Fruit fly (Drosophila melanogaster) whole organism, embryonic: ENCODE results near the gene RpS3.

Experiments used
- Atf6 ChIP-seq: fragments of 200-800 bp; sonication (Bioruptor generic); IDR thresholded peaks from 2 replicates; pipeline ENCODE4 v1.3.6; 2022; ENCODE audit warnings: missing biosample characterization, missing genetic modification characterization
- Awh ChIP-seq: fragments of 200-800 bp; sonication (Bioruptor generic); IDR thresholded peaks from 2 replicates; pipeline ENCODE4, ENCODE4 v1.3.6; 2022; ENCODE audit warnings: missing biosample characterization, missing genetic modification characterization
- Bgb ChIP-seq: fragments of 200-800 bp; sonication (Bioruptor generic); IDR thresholded peaks from 2 replicates; pipeline ENCODE4 v1.3.6; 2022; ENCODE audit warnings: missing biosample characterization, missing genetic modification characterization; ENCODE audit not compliant: partially characterized antibody
- CG11398 ChIP-seq: fragments of 200-800 bp; sonication (Bioruptor generic); optimal IDR thresholded peaks from 2 replicates; lab custom pipeline; 2016; ENCODE audit warnings: missing biosample characterization, missing genetic modification characterization
- CG13123 ChIP-seq: fragments of 200-800 bp; sonication (Bioruptor generic); optimal IDR thresholded peaks from 2 replicates; lab custom pipeline; 2016; ENCODE audit warnings: missing biosample characterization, missing genetic modification characterization
- CG14710 ChIP-seq: fragments of 200-800 bp; sonication (Bioruptor generic); optimal IDR thresholded peaks from 3 replicates; lab custom pipeline; 2019; ENCODE audit warnings: missing biosample characterization, mild to moderate bottlenecking, missing genetic modification characterization, moderate library complexity
- CG15269 ChIP-seq: fragments of 200-800 bp; sonication (Bioruptor generic); optimal IDR thresholded peaks from 2 replicates; lab custom pipeline; 2018; ENCODE audit warnings: missing biosample characterization, mild to moderate bottlenecking, missing genetic modification characterization, moderate library complexity
- CG1603 ChIP-seq: fragments of 200-800 bp; sonication (Bioruptor generic); optimal IDR thresholded peaks from 2 replicates; lab custom pipeline; 2019; ENCODE audit warnings: missing biosample characterization, mild to moderate bottlenecking, missing genetic modification characterization, moderate library complexity
- CG17385 ChIP-seq: fragments of 200-800 bp; sonication (Bioruptor generic); optimal IDR thresholded peaks from 3 replicates; lab custom pipeline; 2018; ENCODE audit warnings: missing biosample characterization, mild to moderate bottlenecking, missing genetic modification characterization
- CG18599 ChIP-seq: fragments of 200-800 bp; sonication (Bioruptor generic); optimal IDR thresholded peaks from 3 replicates; lab custom pipeline; 2017; ENCODE audit warnings: missing biosample characterization, missing genetic modification characterization, mild to moderate bottlenecking, moderate library complexity, missing genetic modification reagents
- CG18619 ChIP-seq: fragments of 200-800 bp; sonication (Bioruptor generic); optimal IDR thresholded peaks from 3 replicates; lab custom pipeline; 2017; ENCODE audit warnings: missing biosample characterization, mild to moderate bottlenecking, missing genetic modification characterization
- CG32532 ChIP-seq: fragments of 200-800 bp; sonication (Bioruptor generic); IDR thresholded peaks from 2 replicates; pipeline ENCODE4 v1.3.6; 2022; ENCODE audit warnings: missing biosample characterization, missing genetic modification characterization
- CG34224 ChIP-seq: fragments of 200-800 bp; sonication (Bioruptor generic); IDR thresholded peaks from 3 replicates; pipeline ENCODE4 v1.3.6; 2022; ENCODE audit warnings: missing biosample characterization, missing genetic modification characterization; ENCODE audit not compliant: partially characterized antibody
- CG7372 ChIP-seq: fragments of 200-800 bp; sonication (Bioruptor generic); IDR thresholded peaks from 2 replicates; pipeline ENCODE4 v1.3.6; 2022; ENCODE audit warnings: missing biosample characterization, missing genetic modification characterization
- CG7556 ChIP-seq: fragments of 200-800 bp; sonication (Bioruptor generic); optimal IDR thresholded peaks from 2 replicates; lab custom pipeline; 2017; ENCODE audit warnings: missing biosample characterization, mild to moderate bottlenecking, missing genetic modification characterization
- CG7786 ChIP-seq: fragments of 200-800 bp; sonication (Bioruptor generic); optimal IDR thresholded peaks from 2 replicates; lab custom pipeline; 2016; ENCODE audit warnings: missing biosample characterization, missing genetic modification characterization
- CG7839 ChIP-seq: fragments of 200-800 bp; sonication (Bioruptor generic); optimal IDR thresholded peaks from 3 replicates; lab custom pipeline; 2018; ENCODE audit warnings: missing biosample characterization, mild to moderate bottlenecking, missing genetic modification characterization, moderate library complexity
- CG8089 ChIP-seq: fragments of 200-800 bp; sonication (Bioruptor generic); optimal IDR thresholded peaks from 3 replicates; lab custom pipeline; 2016; ENCODE audit warnings: missing biosample characterization, missing genetic modification characterization
- CG8765 ChIP-seq: fragments of 200-800 bp; sonication (Bioruptor generic); IDR thresholded peaks from 2 replicates; pipeline ENCODE4 v1.3.6; 2022; ENCODE audit warnings: missing biosample characterization, missing genetic modification characterization
- CG8924 ChIP-seq: fragments of 200-800 bp; optimal IDR thresholded peaks from 3 replicates; lab custom pipeline; 2019; ENCODE audit warnings: missing biosample characterization, mild to moderate bottlenecking, missing genetic modification characterization, moderate library complexity
- CG8944 ChIP-seq: fragments of 200-800 bp; sonication (Bioruptor generic); optimal IDR thresholded peaks from 3 replicates; lab custom pipeline; 2016; ENCODE audit warnings: missing biosample characterization, missing genetic modification characterization
- CG9817 ChIP-seq: fragments of 200-800 bp; sonication (Bioruptor generic); optimal IDR thresholded peaks from 2 replicates; lab custom pipeline; 2018; ENCODE audit warnings: missing biosample characterization, mild to moderate bottlenecking, missing genetic modification characterization, moderate library complexity
- CHES-1-like ChIP-seq: fragments of 200-800 bp; sonication (Bioruptor generic); optimal IDR thresholded peaks from 2 replicates; lab custom pipeline; 2016; ENCODE audit warnings: missing biosample characterization, missing genetic modification characterization
- D19B ChIP-seq: fragments of 200-800 bp; sonication (Bioruptor generic); optimal IDR thresholded peaks from 2 replicates; lab custom pipeline; 2017; ENCODE audit warnings: missing biosample characterization, mild to moderate bottlenecking, missing genetic modification characterization
- Dip2 ChIP-seq: fragments of 200-800 bp; sonication (Bioruptor generic); IDR thresholded peaks from 2 replicates; pipeline ENCODE4 v1.3.6; 2022; ENCODE audit warnings: missing biosample characterization, missing genetic modification characterization
- Dip3 ChIP-seq: fragments of 200-800 bp; sonication (Bioruptor generic); optimal IDR thresholded peaks from 3 replicates; lab custom pipeline; 2016; ENCODE audit warnings: missing biosample characterization, missing genetic modification characterization
- Dll ChIP-seq: fragments of 200-800 bp; sonication (Bioruptor generic); IDR thresholded peaks from 4 replicates; pipeline ENCODE4 v1.3.6; 2022; ENCODE audit warnings: missing biosample characterization, missing genetic modification characterization; ENCODE audit not compliant: partially characterized antibody
- ERR ChIP-seq: fragments of 200-800 bp; sonication (Bioruptor generic); optimal IDR thresholded peaks from 2 replicates; lab custom pipeline; 2016; ENCODE audit warnings: missing biosample characterization, missing genetic modification characterization
- Hmr ChIP-seq: fragments of 200-800 bp; sonication (Bioruptor generic); optimal IDR thresholded peaks from 3 replicates; lab custom pipeline; 2017; ENCODE audit warnings: mild to moderate bottlenecking, missing biosample characterization, missing genetic modification reagents, missing genetic modification characterization
- Med ChIP-seq: fragments of 200-800 bp; sonication (Bioruptor generic); peaks from one replicate; lab custom pipeline; 2016; ENCODE audit warnings: missing biosample characterization, missing genetic modification characterization, mild to moderate bottlenecking, inconsistent platforms, moderate library complexity
- Meics ChIP-seq: fragments of 200-800 bp; sonication (Bioruptor generic); optimal IDR thresholded peaks from 2 replicates; lab custom pipeline; 2017; ENCODE audit warnings: missing biosample characterization, mild to moderate bottlenecking, missing genetic modification characterization
- Mes4 ChIP-seq: fragments of 200-800 bp; sonication (Bioruptor generic); optimal IDR thresholded peaks from 2 replicates; lab custom pipeline; 2016; ENCODE audit warnings: missing biosample characterization, missing genetic modification characterization
- Neu2 ChIP-seq: fragments of 200-800 bp; sonication (Bioruptor generic); optimal IDR thresholded peaks from 3 replicates; lab custom pipeline; 2016; ENCODE audit warnings: missing biosample characterization, missing genetic modification characterization, borderline replicate concordance
- Nf-YB ChIP-seq: fragments of 200-800 bp; sonication (Bioruptor generic); optimal IDR thresholded peaks from 3 replicates; lab custom pipeline; 2019; ENCODE audit warnings: missing biosample characterization, mild to moderate bottlenecking, missing genetic modification characterization, moderate library complexity
- Side ChIP-seq: fragments of 200-800 bp; sonication (Bioruptor generic); optimal IDR thresholded peaks from 2 replicates; lab custom pipeline; 2016; ENCODE audit warnings: missing biosample characterization, missing genetic modification characterization
- bigmax ChIP-seq: fragments of 200-800 bp; sonication (Bioruptor generic); optimal IDR thresholded peaks from 2 replicates; lab custom pipeline; 2018; ENCODE audit warnings: missing biosample characterization, mild to moderate bottlenecking, missing genetic modification characterization
- bsh ChIP-seq, 2 experiments: fragments of 200-800 bp; sonication (Bioruptor generic); optimal IDR thresholded peaks; 2 replicates each; lab custom pipeline; 2017 to 2018; ENCODE audit warnings: mild to moderate bottlenecking in 2 of 2, missing biosample characterization in 2 of 2, missing genetic modification characterization in 2 of 2, moderate library complexity in 1 of 2
- btn ChIP-seq: fragments of 200-800 bp; sonication (Bioruptor generic); optimal IDR thresholded peaks from 2 replicates; lab custom pipeline; 2016; ENCODE audit warnings: missing biosample characterization, missing genetic modification characterization
- cas ChIP-seq: fragments of 200-800 bp; sonication (Bioruptor generic); IDR thresholded peaks from 2 replicates; pipeline ENCODE4 v1.3.6; 2022; ENCODE audit warnings: missing biosample characterization, missing genetic modification characterization
- dati ChIP-seq: fragments of 200-800 bp; sonication (Bioruptor generic); IDR thresholded peaks from 2 replicates; pipeline ENCODE4 v1.3.6; 2022; ENCODE audit warnings: missing biosample characterization, missing genetic modification characterization
- eve ChIP-seq, 2 experiments: fragments of >200 bp; optimal IDR thresholded peaks; 2 replicates each; lab custom pipeline; 2017; ENCODE audit warnings: missing biosample characterization in 2 of 2, missing genetic modification characterization in 2 of 2
- exex ChIP-seq: fragments of 200-800 bp; sonication (Bioruptor generic); optimal IDR thresholded peaks from 4 replicates; lab custom pipeline; 2018; ENCODE audit warnings: missing biosample characterization, mild to moderate bottlenecking, missing genetic modification characterization, moderate library complexity
- gem ChIP-seq: fragments of 200-800 bp; sonication (Bioruptor generic); optimal IDR thresholded peaks from 2 replicates; lab custom pipeline; 2019; ENCODE audit warnings: missing biosample characterization, mild to moderate bottlenecking, missing genetic modification characterization, moderate library complexity
- hbn ChIP-seq: fragments of 200-800 bp; sonication (Bioruptor generic); IDR thresholded peaks from 2 replicates; pipeline ENCODE4 v1.3.6; 2022; ENCODE audit warnings: missing biosample characterization, missing genetic modification characterization; ENCODE audit not compliant: partially characterized antibody
- lab ChIP-seq: fragments of 200-800 bp; sonication (Bioruptor generic); optimal IDR thresholded peaks from 3 replicates; lab custom pipeline; 2017; ENCODE audit warnings: missing biosample characterization, missing genetic modification characterization, mild to moderate bottlenecking, moderate library complexity, missing genetic modification reagents
- lilli ChIP-seq: fragments of 200-800 bp; sonication (Bioruptor generic); optimal IDR thresholded peaks from 3 replicates; lab custom pipeline; 2016; ENCODE audit warnings: missing biosample characterization, missing genetic modification characterization
- sens ChIP-seq: fragments of 200-800 bp; sonication (Bioruptor generic); peaks from one replicate; lab custom pipeline; 2016; ENCODE audit warnings: missing biosample characterization, missing genetic modification characterization
- slbo ChIP-seq: fragments of 200-800 bp; sonication (Bioruptor generic); IDR thresholded peaks from 2 replicates; pipeline ENCODE4 v1.3.6; 2022; ENCODE audit warnings: missing biosample characterization, missing genetic modification characterization
- stwl ChIP-seq: fragments of 200-800 bp; sonication (Bioruptor generic); optimal IDR thresholded peaks from 3 replicates; lab custom pipeline; 2018; ENCODE audit warnings: missing biosample characterization, mild to moderate bottlenecking, missing genetic modification characterization, moderate library complexity
- vnd ChIP-seq: fragments of 200-800 bp; sonication (Bioruptor generic); IDR thresholded peaks from 3 replicates; pipeline ENCODE4 v1.3.6; 2022; ENCODE audit warnings: missing biosample characterization, missing genetic modification characterization; ENCODE audit not compliant: partially characterized antibody

Gene RpS3

dm6 chr3R:23337183-23337825 lies 21.3 kb upstream of the RpS3 start (continued):
- TF ChIP-seq gem = peak; percentile 37
- no peak for TF ChIP-seq btn (GFP tag; lab: Kevin White, UChicago)
- peak; percentile 14 for TF ChIP-seq CG7786 (GFP tag; lab: Kevin White, UChicago)
- TF ChIP-seq CG8944 (GFP tag; lab: Kevin White, UChicago) = no peak
- no peak for TF ChIP-seq Neu2 (GFP tag; lab: Kevin White, UChicago)
- TF ChIP-seq CG8924 (tag; lab: Kevin White, UChicago) = no peak
- no peak for TF ChIP-seq CG9817 (tag; lab: Kevin White, UChicago)
- TF ChIP-seq Hmr = peak; percentile 38
- no peak for TF ChIP-seq CG34224
- no peak for TF ChIP-seq CG8089 (GFP tag; lab: Kevin White, UChicago)
- TF ChIP-seq vnd (GFP tag; lab: Robert Waterston, UW) = no peak
- no peak for TF ChIP-seq Dll (GFP tag; lab: Robert Waterston, UW)
- peak; percentile 65 for TF ChIP-seq CG18599 (GFP tag; lab: Kevin White, UChicago)
- peak; percentile 8 for TF ChIP-seq Meics
- TF ChIP-seq sens (GFP tag; lab: Kevin White, UChicago) = peak; percentile 41
- TF ChIP-seq ERR (GFP tag; lab: Kevin White, UChicago) = no peak
- TF ChIP-seq CG1603 (tag; lab: Kevin White, UChicago) = no peak
- TF ChIP-seq Dip2 (GFP tag; lab: Robert Waterston, UW) = no peak
- no peak for TF ChIP-seq Bgb (GFP tag; lab: Robert Waterston, UW)
- no peak for TF ChIP-seq cas (GFP tag; lab: Robert Waterston, UW)
- peak; percentile 22 for TF ChIP-seq CG18619 (GFP tag; lab: Kevin White, UChicago)
- peak; percentile 14 for TF ChIP-seq D19B (GFP tag; lab: Kevin White, UChicago)
- TF ChIP-seq CHES-1-like (GFP tag; lab: Kevin White, UChicago) = no peak
- peak; percentile 45; the same call in 1 of the 2 replicates for TF ChIP-seq slbo (GFP tag; lab: Robert Waterston, UW)
- TF ChIP-seq CG14710 (tag; lab: Kevin White, UChicago) = no peak
- TF ChIP-seq CG7556 = no peak
- TF ChIP-seq CG15269 (tag; lab: Kevin White, UChicago) = no peak
- peak; percentile 43 for TF ChIP-seq lab (GFP tag; lab: Kevin White, UChicago)
- TF ChIP-seq Atf6 (GFP tag; lab: Robert Waterston, UW) = peak; percentile 46
- TF ChIP-seq exex (tag; lab: Kevin White, UChicago) = peak; percentile 75
- peak; percentile 73 for TF ChIP-seq Med (GFP tag; lab: Kevin White, UChicago)
- no peak for TF ChIP-seq CG11398 (GFP tag; lab: Kevin White, UChicago)
- TF ChIP-seq stwl (tag; lab: Kevin White, UChicago) = no peak
- no peak for TF ChIP-seq Mes4 (GFP tag; lab: Kevin White, UChicago)
- peak; percentile 23 for TF ChIP-seq CG7839
- TF ChIP-seq Side (GFP tag; lab: Kevin White, UChicago) = no peak
- no peak for TF ChIP-seq hbn (GFP tag; lab: Robert Waterston, UW)
- TF ChIP-seq CG32532 (GFP tag; lab: Robert Waterston, UW) = 0 out of 2 replicates have a peak, but pooled peaks have one; percentile 27
- peak; percentile 49 for TF ChIP-seq Dip3
- TF ChIP-seq dati (GFP tag; lab: Robert Waterston, UW) = no peak
- TF ChIP-seq eve (GFP tag; optimal IDR thresholded peaks at IDR 0.05; lab: Kevin White, UChicago) = no peak
- peak; percentile 45 for TF ChIP-seq lilli
- no peak for TF ChIP-seq CG8765 (GFP tag; lab: Robert Waterston, UW)
- no peak for TF ChIP-seq bigmax (GFP tag; lab: Kevin White, UChicago)
- no peak for TF ChIP-seq bsh (GFP tag; optimal IDR thresholded peaks at IDR 0.05; lab: Kevin White, UChicago)
- no peak for TF ChIP-seq CG17385 (GFP tag; lab: Kevin White, UChicago)
- no peak for TF ChIP-seq CG13123 (GFP tag; lab: Kevin White, UChicago)
- TF ChIP-seq Nf-YB (GFP tag; lab: Kevin White, UChicago) = no peak
- TF ChIP-seq Awh (GFP tag; lab: Robert Waterston, UW) = no peak
- no peak for TF ChIP-seq CG7372 (GFP tag; lab: Robert Waterston, UW)
